Fruit fly (Drosophila melanogaster): ENCODE data around the gene CG4408.

Gene CG4408

dm6 chr3R:23315221-23315620, 48.2 kb downstream of the CG4408 start (continued):
- TF ChIP-seq D (optimal IDR thresholded peaks at IDR 0.05) (peak; percentile 89), D (GFP tag; optimal IDR thresholded peaks at IDR 0.05) (no peak), Neu2 (GFP tag; optimal IDR thresholded peaks at IDR 0.05; ENCODE audit: borderline replicate concordance) (no peak), caup (GFP tag; optimal IDR thresholded peaks at IDR 0.05; ENCODE audit: severe bottlenecking) (no peak), Doc2 (GFP tag; IDR thresholded peaks at IDR 0.05) (no peak), crol (GFP tag; IDR thresholded peaks at IDR 0.05) (peak; percentile 59)

- TF ChIP-seq Dek (tag; optimal IDR thresholded peaks at IDR 0.05) (no peak), CG10366 (GFP tag; IDR thresholded peaks at IDR 0.05) (no peak; the same call in 1 of the 2 replicates), stwl (tag; optimal IDR thresholded peaks at IDR 0.05) (peak; percentile 21), bcd (GFP tag; optimal IDR thresholded peaks at IDR 0.05) (no peak), tap (tag; optimal IDR thresholded peaks at IDR 0.05) (peak; percentile 20), Bteb2 (GFP tag; optimal IDR thresholded peaks at IDR 0.05) (no peak), pho (GFP tag; optimal IDR thresholded peaks at IDR 0.05) (no peak), CG10147 (GFP tag; optimal IDR thresholded peaks at IDR 0.05) (no peak), Dfd (GFP tag; optimal IDR thresholded peaks at IDR 0.05) (no peak), gsb (GFP tag; IDR thresholded peaks at IDR 0.05) (no peak), ewg (GFP tag; optimal IDR thresholded peaks at IDR 0.05) (no peak), danr (GFP tag; IDR thresholded peaks at IDR 0.05) (no peak; the same call in 1 of the 2 replicates), run (tag; optimal IDR thresholded peaks at IDR 0.05) (no peak), CG32772 (GFP tag; IDR thresholded peaks at IDR 0.05) (no peak), Xbp1 (GFP tag; optimal IDR thresholded peaks at IDR 0.05) (no peak), CG12155 (GFP tag; optimal IDR thresholded peaks at IDR 0.05) (no peak), CG10209 (GFP tag; optimal IDR thresholded peaks at IDR 0.05) (no peak), Sry-δ (GFP tag; optimal IDR thresholded peaks at IDR 0.05) (no peak), sug (tag; optimal IDR thresholded peaks at IDR 0.05) (peak; percentile 14), CG10267 (tag; optimal IDR thresholded peaks at IDR 0.05) (peak; percentile 11), zen (tag; optimal IDR thresholded peaks at IDR 0.05) (no peak), lov (optimal IDR thresholded peaks at IDR 0.05) (no peak), lov (GFP tag; IDR thresholded peaks at IDR 0.05) (peak; percentile 55; the same call in 1 of the 3 replicates), yki (optimal IDR thresholded peaks at IDR 0.05) (peak; percentile 73), CG13296 (GFP tag; optimal IDR thresholded peaks at IDR 0.05) (peak; percentile 75), CG4854 (GFP tag; optimal IDR thresholded peaks at IDR 0.05) (no peak), CG3281 (GFP tag; optimal IDR thresholded peaks at IDR 0.05) (peak; percentile 50), Myb (GFP tag; optimal IDR thresholded peaks at IDR 0.05) (peak; percentile 9), CG13894 (tag; optimal IDR thresholded peaks at IDR 0.05) (no peak), Nf-YC (tag; optimal IDR thresholded peaks at IDR 0.05) (peak; percentile 63), fd96Cb (tag; optimal IDR thresholded peaks at IDR 0.05) (no peak), CG7963 (GFP tag; IDR thresholded peaks at IDR 0.05; ENCODE audit: partially characterized antibody) (no peak), bsh (GFP tag; optimal IDR thresholded peaks at IDR 0.05) (peak; percentile 27 to 41), CG8281 (tag; optimal IDR thresholded peaks at IDR 0.05) (no peak), crp (GFP tag; optimal IDR thresholded peaks at IDR 0.05) (no peak), CG6272 (GFP tag; IDR thresholded peaks at IDR 0.05) (no peak), sd (tag; optimal IDR thresholded peaks at IDR 0.05) (peak; percentile 1), Optix (GFP tag; IDR thresholded peaks at IDR 0.05) (no peak), CG42726 (GFP tag; IDR thresholded peaks at IDR 0.05; ENCODE audit: partially characterized antibody) (no peak), hkb (optimal IDR thresholded peaks at IDR 0.05) (no peak), hkb (GFP tag; IDR thresholded peaks at IDR 0.05) (peak; percentile 53; the same call in 1 of the 2 replicates), CG10462 (GFP tag; optimal IDR thresholded peaks at IDR 0.05) (no peak), CG2678 (tag; optimal IDR thresholded peaks at IDR 0.05) (peak; percentile 34), CG17361 (GFP tag; IDR thresholded peaks at IDR 0.05) (no peak)
Measured at dm6 chr3R:23314332-23314731, 49.0 kb downstream of the CG4408 start.

All from whole organism, embryonic.